Worm (Caenorhabditis elegans) whole organism, late embryonic: ENCODE measurements around the gene F19C7.8.

Experiments
- F13H6.1 ChIP-seq: sonication (generic microtip); optimal IDR thresholded peaks from 2 replicates; lab custom pipeline; 2016; ENCODE audit warnings: missing genetic modification characterization, missing compliant biosample characterization
- K02D7.2 ChIP-seq: sonication (generic microtip); optimal IDR thresholded peaks from 2 replicates; lab custom pipeline; 2017; ENCODE audit warnings: mild to moderate bottlenecking, missing genetic modification characterization, missing compliant biosample characterization
- ama-1 ChIP-seq: fragments of 150-350 bp; optimal IDR thresholded peaks from 2 replicates; lab custom pipeline; 2014
- ceh-19 ChIP-seq: fragments of 200-800 bp; sonication (Bioruptor generic); optimal IDR thresholded peaks from 2 replicates; lab custom pipeline; 2018; ENCODE audit warnings: mild to moderate bottlenecking, missing genetic modification characterization, missing compliant biosample characterization
- ceh-34 ChIP-seq: sonication (generic microtip); optimal IDR thresholded peaks from 2 replicates; lab custom pipeline; 2016; ENCODE audit warnings: mild to moderate bottlenecking, missing genetic modification characterization, missing compliant biosample characterization
- fkh-6 ChIP-seq: sonication (generic microtip); optimal IDR thresholded peaks from 2 replicates; lab custom pipeline; 2016; ENCODE audit warnings: missing genetic modification characterization, missing compliant biosample characterization
- hlh-15 ChIP-seq: sonication (generic microtip); optimal IDR thresholded peaks from 2 replicates; lab custom pipeline; 2016; ENCODE audit warnings: missing genetic modification characterization, missing compliant biosample characterization
- nhr-11 ChIP-seq: fragments of 150-350 bp; optimal IDR thresholded peaks from 2 replicates; lab custom pipeline; 2014; ENCODE audit warnings: missing biosample characterization, missing genetic modification characterization
- npax-4 ChIP-seq: sonication (generic microtip); optimal IDR thresholded peaks from 2 replicates; lab custom pipeline; 2016; ENCODE audit warnings: missing genetic modification characterization, missing compliant biosample characterization
- pha-2 ChIP-seq: sonication (generic microtip); optimal IDR thresholded peaks from 2 replicates; lab custom pipeline; 2017; ENCODE audit warnings: mild to moderate bottlenecking, missing genetic modification characterization, missing compliant biosample characterization
- syd-9 ChIP-seq: sonication (generic microtip); optimal IDR thresholded peaks from 2 replicates; lab custom pipeline; 2016; ENCODE audit warnings: mild to moderate bottlenecking, missing genetic modification characterization, moderate library complexity, missing compliant biosample characterization
- unc-3 ChIP-seq, 2 experiments: fragments of 200-800 bp in 1 of 2; sonication (Bioruptor generic) in 1 of 2; sonication (generic microtip) in 1 of 2; conservative IDR thresholded peaks in 1 of 2; optimal IDR thresholded peaks in 1 of 2; 2 replicates each; pipeline versions ENCODE4 v1.3.6 to Lab custom; 2016 to 2022; ENCODE audit warnings: missing compliant biosample characterization in 2 of 2, missing genetic modification characterization in 2 of 2, missing genetic modification reagents in 1 of 2
- unc-55 ChIP-seq: sonication (generic microtip); optimal IDR thresholded peaks from 2 replicates; lab custom pipeline; 2017; ENCODE audit warnings: missing biosample characterization, missing genetic modification reagents, missing genetic modification characterization

DNA sequence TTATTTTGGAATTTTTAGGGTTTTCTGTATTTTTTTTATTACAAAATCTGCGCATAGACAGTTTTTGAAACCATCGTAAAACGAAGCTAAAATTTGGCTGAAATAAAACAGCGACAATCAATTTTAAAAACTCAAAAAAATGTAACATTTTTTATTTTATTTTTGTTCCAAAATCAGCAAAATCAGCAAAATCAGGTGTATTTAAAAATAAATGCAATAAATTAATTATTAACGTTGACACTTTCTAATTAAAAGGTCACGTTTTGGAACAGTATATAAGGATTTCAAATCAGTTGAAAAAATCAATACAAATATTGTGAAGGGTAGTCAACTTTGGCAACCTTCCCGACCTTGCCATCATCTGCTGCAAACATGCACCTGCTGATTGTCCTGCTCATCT, 4.5 kb downstream of the F19C7.8 start, which contains the start of gene R105.1:
- TF ChIP-seq pha-2 (tag; lab: Kevin White, UChicago) (no peak), unc-55 (GFP tag; lab: Kevin White, UChicago) (no peak), fkh-6 (no peak), unc-3 (GFP tag; conservative IDR thresholded peaks at IDR 0.05; lab: Robert Waterston, UW) (no peak), unc-3 (tag; optimal IDR thresholded peaks at IDR 0.05; lab: Kevin White, UChicago) (no peak), K02D7.2 (tag; lab: Kevin White, UChicago) (no peak), hlh-15 (no peak), npax-4 (tag; lab: Kevin White, UChicago) (no peak), ceh-19 (no peak), nhr-11 (tag; lab: Kevin White, UChicago) (no peak), ama-1 (no peak), ceh-34 (tag; lab: Kevin White, UChicago) (no peak), F13H6.1 (tag; lab: Kevin White, UChicago) (no peak), syd-9 (tag; lab: Kevin White, UChicago) (no peak)
